Fruit fly (Drosophila melanogaster) whole organism, embryonic: ENCODE results near the gene CG33258.

Experiments
- Asciz ChIP-seq: fragments of 200-800 bp; sonication (Bioruptor generic); optimal IDR thresholded peaks from 2 replicates; lab custom pipeline; 2017; ENCODE audit warnings: missing biosample characterization, mild to moderate bottlenecking, missing genetic modification characterization, missing genetic modification reagents
- CG1024 ChIP-seq: fragments of 200-800 bp; sonication (Bioruptor generic); IDR thresholded peaks from 2 replicates; pipeline ENCODE4 v1.3.6; 2022; ENCODE audit warnings: missing biosample characterization, missing genetic modification characterization
- CG10543 ChIP-seq: fragments of 200-800 bp; sonication (Bioruptor generic); optimal IDR thresholded peaks from 3 replicates; lab custom pipeline; 2017; ENCODE audit warnings: missing biosample characterization, mild to moderate bottlenecking, missing genetic modification characterization, moderate library complexity
- CG12659 ChIP-seq: fragments of 200-800 bp; sonication (Bioruptor generic); optimal IDR thresholded peaks from 3 replicates; lab custom pipeline; 2017; ENCODE audit warnings: mild to moderate bottlenecking, missing biosample characterization, missing genetic modification reagents, missing genetic modification characterization
- CG15601 ChIP-seq: fragments of 200-800 bp; sonication (Bioruptor generic); optimal IDR thresholded peaks from 3 replicates; lab custom pipeline; 2019; ENCODE audit warnings: missing biosample characterization, mild to moderate bottlenecking, missing genetic modification characterization, moderate library complexity
- CG17829 ChIP-seq: fragments of 200-800 bp; optimal IDR thresholded peaks from 2 replicates; lab custom pipeline; 2019; ENCODE audit warnings: missing biosample characterization, mild to moderate bottlenecking, missing genetic modification characterization, moderate library complexity
- CG2712 ChIP-seq: fragments of 200-800 bp; optimal IDR thresholded peaks from 3 replicates; lab custom pipeline; 2019; ENCODE audit warnings: missing biosample characterization, mild to moderate bottlenecking, missing genetic modification characterization, moderate library complexity
- CG3163 ChIP-seq: fragments of 200-800 bp; sonication (Bioruptor generic); optimal IDR thresholded peaks from 3 replicates; lab custom pipeline; 2016; ENCODE audit warnings: missing biosample characterization, missing genetic modification characterization
- CG3281 ChIP-seq: fragments of 200-800 bp; sonication (Bioruptor generic); optimal IDR thresholded peaks from 3 replicates; lab custom pipeline; 2017; ENCODE audit warnings: missing biosample characterization, mild to moderate bottlenecking, missing genetic modification characterization
- CG42726 ChIP-seq: fragments of 200-800 bp; sonication (Bioruptor generic); IDR thresholded peaks from 2 replicates; pipeline ENCODE4 v1.3.6; 2022; ENCODE audit warnings: missing biosample characterization, missing genetic modification characterization; ENCODE audit not compliant: partially characterized antibody
- CG4424 ChIP-seq: fragments of 200-800 bp; sonication (Bioruptor generic); optimal IDR thresholded peaks from 3 replicates; lab custom pipeline; 2016; ENCODE audit warnings: missing biosample characterization, missing genetic modification characterization
- CG4707 ChIP-seq: fragments of 200-800 bp; sonication (Bioruptor generic); optimal IDR thresholded peaks from 2 replicates; lab custom pipeline; 2018; ENCODE audit warnings: missing biosample characterization, mild to moderate bottlenecking, missing genetic modification characterization, moderate library complexity
- CG6175 ChIP-seq: fragments of 200-800 bp; sonication (Bioruptor generic); IDR thresholded peaks from 3 replicates; pipeline ENCODE4 v1.3.6; 2022; ENCODE audit warnings: missing biosample characterization, missing genetic modification characterization
- CG7963 ChIP-seq: fragments of 200-800 bp; sonication (Bioruptor generic); IDR thresholded peaks from 3 replicates; pipeline ENCODE4 v1.3.6; 2022; ENCODE audit warnings: missing biosample characterization, missing genetic modification characterization; ENCODE audit not compliant: partially characterized antibody
- D19B ChIP-seq: fragments of 200-800 bp; sonication (Bioruptor generic); optimal IDR thresholded peaks from 2 replicates; lab custom pipeline; 2017; ENCODE audit warnings: missing biosample characterization, mild to moderate bottlenecking, missing genetic modification characterization
- ERR ChIP-seq: fragments of 200-800 bp; sonication (Bioruptor generic); optimal IDR thresholded peaks from 2 replicates; lab custom pipeline; 2016; ENCODE audit warnings: missing biosample characterization, missing genetic modification characterization
- Elba2 ChIP-seq: fragments of 200-800 bp; sonication (Bioruptor generic); optimal IDR thresholded peaks from 3 replicates; lab custom pipeline; 2016; ENCODE audit warnings: missing biosample characterization, missing genetic modification characterization
- Ets97D ChIP-seq: fragments of 200-800 bp; sonication (Bioruptor generic); optimal IDR thresholded peaks from 3 replicates; lab custom pipeline; 2016; ENCODE audit warnings: missing biosample characterization, missing genetic modification characterization
- H2.0 ChIP-seq: fragments of 200-800 bp; sonication (Bioruptor generic); IDR thresholded peaks from 2 replicates; pipeline ENCODE4 v1.3.6; 2022; ENCODE audit warnings: missing biosample characterization, missing genetic modification characterization
- Hmx ChIP-seq: fragments of 200-800 bp; sonication (Bioruptor generic); optimal IDR thresholded peaks from 2 replicates; lab custom pipeline; 2016; ENCODE audit warnings: missing biosample characterization, missing genetic modification characterization
- Kr ChIP-seq: fragments of 200-800 bp; sonication (Bioruptor generic); optimal IDR thresholded peaks from 2 replicates; lab custom pipeline; 2017; ENCODE audit warnings: missing biosample characterization, mild to moderate bottlenecking, missing genetic modification characterization
- Lim3 ChIP-seq: fragments of 200-800 bp; sonication (Bioruptor generic); IDR thresholded peaks from 2 replicates; pipeline ENCODE4 v1.3.6; 2022; ENCODE audit warnings: missing biosample characterization, missing genetic modification characterization
- Med ChIP-seq: fragments of 200-800 bp; sonication (Bioruptor generic); peaks from one replicate; lab custom pipeline; 2016; ENCODE audit warnings: missing biosample characterization, missing genetic modification characterization, mild to moderate bottlenecking, inconsistent platforms, moderate library complexity
- Neu2 ChIP-seq: fragments of 200-800 bp; sonication (Bioruptor generic); optimal IDR thresholded peaks from 3 replicates; lab custom pipeline; 2016; ENCODE audit warnings: missing biosample characterization, missing genetic modification characterization, borderline replicate concordance
- Nf-YA ChIP-seq: fragments of 200-800 bp; sonication (Bioruptor generic); IDR thresholded peaks from 2 replicates; pipeline ENCODE4 v1.3.6; 2022; ENCODE audit warnings: missing biosample characterization, missing genetic modification characterization
- Six4 ChIP-seq: fragments of 200-800 bp; sonication (Bioruptor generic); optimal IDR thresholded peaks from 2 replicates; lab custom pipeline; 2016; ENCODE audit warnings: missing biosample characterization, missing genetic modification characterization
- TFAM ChIP-seq: fragments of 200-800 bp; sonication (Bioruptor generic); optimal IDR thresholded peaks from 2 replicates; lab custom pipeline; 2017; ENCODE audit warnings: missing biosample characterization, missing genetic modification characterization, inconsistent platforms
- Trl ChIP-seq, 3 experiments: fragments of >200 bp in 2 of 3; fragments of 200-800 bp in 1 of 3; sonication (Bioruptor generic) in 1 of 3; optimal IDR thresholded peaks; 2 replicates in 1 of 3; 3 replicates in 2 of 3; lab custom pipeline; 2016 to 2017; ENCODE audit warnings: missing biosample characterization in 1 of 3, missing genetic modification characterization in 1 of 3
- ab ChIP-seq: fragments of 200-800 bp; sonication (Bioruptor generic); optimal IDR thresholded peaks from 2 replicates; lab custom pipeline; 2016; ENCODE audit warnings: missing biosample characterization, missing genetic modification characterization
- ci ChIP-seq: fragments of 200-800 bp; sonication (Bioruptor generic); IDR thresholded peaks from 3 replicates; pipeline ENCODE4 v1.3.6; 2022; ENCODE audit warnings: missing biosample characterization, missing genetic modification characterization
- crol ChIP-seq: fragments of 200-800 bp; sonication (Bioruptor generic); IDR thresholded peaks from 2 replicates; pipeline ENCODE4 v1.3.6; 2022; ENCODE audit warnings: missing biosample characterization, missing genetic modification characterization
- dan ChIP-seq: fragments of 200-800 bp; sonication (Bioruptor generic); IDR thresholded peaks from 2 replicates; pipeline ENCODE4 v1.3.6; 2022; ENCODE audit warnings: missing biosample characterization, missing genetic modification characterization
- ems ChIP-seq: fragments of 200-800 bp; sonication (Bioruptor generic); optimal IDR thresholded peaks from 3 replicates; lab custom pipeline; 2016; ENCODE audit warnings: missing biosample characterization, missing genetic modification characterization
- fu2 ChIP-seq: fragments of 200-800 bp; sonication (Bioruptor generic); optimal IDR thresholded peaks from 2 replicates; lab custom pipeline; 2016; ENCODE audit warnings: missing biosample characterization, missing genetic modification characterization
- ham ChIP-seq: fragments of 200-800 bp; sonication (Bioruptor generic); IDR thresholded peaks from 2 replicates; pipeline ENCODE4 v1.3.6; 2022; ENCODE audit warnings: missing biosample characterization, missing genetic modification characterization
- hb ChIP-seq: fragments of 200-800 bp; sonication (Bioruptor generic); IDR thresholded peaks from 3 replicates; pipeline ENCODE4 v1.3.6; 2022; ENCODE audit warnings: missing biosample characterization, missing genetic modification characterization; ENCODE audit not compliant: partially characterized antibody
- lbe ChIP-seq: fragments of 200-800 bp; sonication (Bioruptor generic); optimal IDR thresholded peaks from 2 replicates; lab custom pipeline; 2016; ENCODE audit warnings: missing biosample characterization, mild to moderate bottlenecking, missing genetic modification characterization
- onecut ChIP-seq: fragments of 200-800 bp; sonication (Bioruptor generic); IDR thresholded peaks from 2 replicates; pipeline ENCODE4 v1.3.6; 2022; ENCODE audit warnings: missing biosample characterization, missing genetic modification characterization
- pita ChIP-seq: fragments of 200-800 bp; sonication (Bioruptor generic); optimal IDR thresholded peaks from 2 replicates; lab custom pipeline; 2017; ENCODE audit warnings: missing biosample characterization, mild to moderate bottlenecking, missing genetic modification characterization
- repo ChIP-seq: fragments of 200-800 bp; sonication (Bioruptor generic); optimal IDR thresholded peaks from 2 replicates; lab custom pipeline; 2016; ENCODE audit warnings: missing biosample characterization, missing genetic modification characterization
- ro ChIP-seq: fragments of 200-800 bp; sonication (Bioruptor generic); IDR thresholded peaks from 2 replicates; pipeline ENCODE4 v1.3.6; 2022; ENCODE audit warnings: missing biosample characterization, missing genetic modification characterization
- run ChIP-seq: fragments of 200-800 bp; sonication (Bioruptor generic); optimal IDR thresholded peaks from 3 replicates; lab custom pipeline; 2018; ENCODE audit warnings: missing biosample characterization, mild to moderate bottlenecking, missing genetic modification characterization
- sc ChIP-seq, 3 experiments: fragments of >200 bp in 2 of 3; fragments of 200-800 bp in 1 of 3; sonication (Bioruptor generic) in 1 of 3; optimal IDR thresholded peaks; 2 replicates in 2 of 3; 3 replicates in 1 of 3; lab custom pipeline; 2017; ENCODE audit warnings: mild to moderate bottlenecking in 1 of 3, missing biosample characterization in 1 of 3, missing genetic modification characterization in 1 of 3, missing genetic modification reagents in 1 of 3
- sob ChIP-seq: fragments of 200-800 bp; sonication (Bioruptor generic); IDR thresholded peaks from 2 replicates; pipeline ENCODE4 v1.3.6; 2022; ENCODE audit warnings: missing biosample characterization, missing genetic modification characterization
- tll ChIP-seq, 2 experiments: fragments of 200-800 bp in 1 of 2; fragments of >200 bp in 1 of 2; sonication (Bioruptor generic) in 1 of 2; optimal IDR thresholded peaks; 2 replicates each; lab custom pipeline; 2017 to 2019; ENCODE audit warnings: missing biosample characterization in 2 of 2, missing genetic modification characterization in 2 of 2, mild to moderate bottlenecking in 1 of 2, moderate library complexity in 1 of 2
- toy ChIP-seq: fragments of 200-800 bp; sonication (Bioruptor generic); IDR thresholded peaks from 2 replicates; pipeline ENCODE4 v1.3.6; 2022; ENCODE audit warnings: missing biosample characterization, missing genetic modification characterization
- ttk ChIP-seq: fragments of 200-800 bp; sonication (Bioruptor generic); IDR thresholded peaks from 2 replicates; pipeline ENCODE4 v2.1.2; 2022; ENCODE audit warnings: missing biosample characterization, missing genetic modification characterization
- zen2 ChIP-seq: fragments of 200-800 bp; sonication (Bioruptor generic); IDR thresholded peaks from 3 replicates; pipeline ENCODE4 v1.3.6; 2022; ENCODE audit warnings: missing biosample characterization, missing genetic modification characterization; ENCODE audit not compliant: partially characterized antibody
- zf30C ChIP-seq: fragments of 200-800 bp; sonication (Bioruptor generic); optimal IDR thresholded peaks from 3 replicates; lab custom pipeline; 2018; ENCODE audit warnings: missing biosample characterization, mild to moderate bottlenecking, missing genetic modification characterization

Gene CG33258

DNA sequence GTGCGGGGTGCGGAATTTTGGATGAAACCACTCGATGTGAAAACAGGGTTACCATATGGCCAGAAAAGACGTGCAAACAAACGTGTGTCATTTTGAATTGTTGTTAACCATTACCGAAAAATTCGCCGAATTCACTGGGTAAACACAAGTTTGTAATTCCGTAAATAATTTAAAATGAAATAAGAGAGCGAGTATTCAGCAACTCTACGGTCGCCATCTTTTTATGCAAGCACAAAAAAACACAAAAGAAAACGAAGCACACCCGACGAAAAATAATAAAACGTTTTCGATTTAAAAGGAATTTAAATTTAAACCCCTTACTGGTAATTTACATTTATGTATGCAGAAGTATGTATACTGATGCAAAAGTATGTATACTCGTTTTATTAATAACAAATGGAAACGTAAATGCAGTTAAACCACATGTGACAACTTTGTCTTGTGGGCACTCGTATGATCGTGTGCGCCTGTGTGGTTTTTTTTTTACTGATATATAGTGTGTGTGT lies 36.5 kb upstream of the CG33258 start (continued):
- TF ChIP-seq ab (peak; percentile 77), zf30C (GFP tag; lab: Kevin White, UChicago) (no peak), Kr (GFP tag; lab: Kevin White, UChicago) (no peak), zen2 (GFP tag; lab: Robert Waterston, UW) (no peak), CG6175 (GFP tag; lab: Robert Waterston, UW) (peak; percentile 83; the same call in 2 of the 3 replicates), CG10543 (GFP tag; lab: Kevin White, UChicago) (peak; percentile 79), ci (GFP tag; lab: Robert Waterston, UW) (peak; percentile 97), CG3281 (GFP tag; lab: Kevin White, UChicago) (peak; percentile 88), fu2 (peak; percentile 87), toy (GFP tag; lab: Robert Waterston, UW) (peak; percentile 67), CG2712 (peak; percentile 97), CG7963 (GFP tag; lab: Robert Waterston, UW) (no peak), CG3163 (GFP tag; lab: Kevin White, UChicago) (peak; percentile 64), ttk (GFP tag; lab: Robert Waterston, UW) (peak; percentile 85), dan (GFP tag; lab: Robert Waterston, UW) (no peak), hb (GFP tag; lab: Robert Waterston, UW) (no peak), tll (GFP tag; optimal IDR thresholded peaks at IDR 0.05; lab: Kevin White, UChicago) (peak in 1 of 2 experiments; percentile 0), Lim3 (peak; percentile 69; the same call in 1 of the 2 replicates), CG17829 (tag; lab: Kevin White, UChicago) (peak; percentile 97), run (tag; lab: Kevin White, UChicago) (peak; percentile 95), Trl (optimal IDR thresholded peaks at IDR 0.05; lab: Kevin White, UChicago) (no peak), Trl (GFP tag; optimal IDR thresholded peaks at IDR 0.05; lab: Kevin White, UChicago) (peak; percentile 87), D19B (peak; percentile 78), pita (no peak), onecut (peak; percentile 62), Hmx (GFP tag; lab: Kevin White, UChicago) (peak; percentile 83), ERR (peak; percentile 83), ro (GFP tag; lab: Robert Waterston, UW) (0 out of 2 replicates have a peak, but pooled peaks have one; percentile 60), CG1024 (GFP tag; lab: Robert Waterston, UW) (peak; percentile 74), repo (GFP tag; lab: Kevin White, UChicago) (peak; percentile 73), Ets97D (GFP tag; lab: Kevin White, UChicago) (peak; percentile 47), Asciz (GFP tag; lab: Kevin White, UChicago) (peak; percentile 82), Elba2 (peak; percentile 38), CG15601 (tag; lab: Kevin White, UChicago) (peak; percentile 93), CG42726 (no peak), Nf-YA (GFP tag; lab: Robert Waterston, UW) (peak; percentile 74; the same call in 1 of the 2 replicates), H2.0 (GFP tag; lab: Robert Waterston, UW) (peak; percentile 86), sc (optimal IDR thresholded peaks at IDR 0.05; lab: Kevin White, UChicago) (no peak), sc (GFP tag; optimal IDR thresholded peaks at IDR 0.05; lab: Kevin White, UChicago) (peak; percentile 71), CG12659 (GFP tag; lab: Kevin White, UChicago) (peak; percentile 96), ham (GFP tag; lab: Robert Waterston, UW) (peak; percentile 45; the same call in 1 of the 2 replicates), ems (GFP tag; lab: Kevin White, UChicago) (peak; percentile 88), TFAM (GFP tag; lab: Kevin White, UChicago) (peak; percentile 77), Neu2 (peak; percentile 30), lbe (peak; percentile 97), Med (GFP tag; lab: Kevin White, UChicago) (peak; percentile 97), sob (GFP tag; lab: Robert Waterston, UW) (peak; percentile 93), Six4 (GFP tag; lab: Kevin White, UChicago) (peak; percentile 89), CG4424 (GFP tag; lab: Kevin White, UChicago) (peak; percentile 82), CG4707 (GFP tag; lab: Kevin White, UChicago) (peak; percentile 83), crol (GFP tag; lab: Robert Waterston, UW) (peak; percentile 93)
